Fruit fly (Drosophila melanogaster): Measurements from ENCODE around the gene Ktl.

DNA sequence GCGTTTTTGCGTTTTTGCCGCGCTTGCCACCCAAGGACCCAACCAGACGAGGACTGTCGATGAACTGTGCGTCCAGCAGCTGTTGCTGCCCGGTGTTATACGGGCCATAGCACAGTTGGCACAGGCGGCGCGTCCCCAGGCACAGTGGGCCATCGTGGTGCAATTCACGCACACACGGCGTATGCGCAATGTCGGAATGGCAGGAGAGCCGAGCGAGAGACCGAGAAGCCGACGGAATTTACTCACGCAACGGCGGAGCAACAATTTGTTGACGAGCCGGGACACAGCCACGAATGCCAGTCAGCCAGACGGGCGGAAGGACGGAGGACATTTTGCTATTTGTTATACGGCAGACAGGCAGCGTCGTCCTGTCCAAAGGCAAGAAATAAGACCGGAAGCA is 48.3 kb upstream of the Ktl start, which contains the start of gene CG31191:
- TF ChIP-seq CG9948 (tag; optimal IDR thresholded peaks at IDR 0.05) (no peak), CG14655 (GFP tag; optimal IDR thresholded peaks at IDR 0.05) (no peak), CG34367 (tag; optimal IDR thresholded peaks at IDR 0.05) (no peak), EcR (GFP tag; optimal IDR thresholded peaks at IDR 0.05) (no peak), Pif1B (GFP tag; optimal IDR thresholded peaks at IDR 0.05) (no peak), fd96Ca (GFP tag; IDR thresholded peaks at IDR 0.05) (no peak), CG12605 (GFP tag; IDR thresholded peaks at IDR 0.05) (peak; percentile 53; the same call in 1 of the 2 replicates), CG10348 (GFP tag; IDR thresholded peaks at IDR 0.05) (no peak)
